Worm (Caenorhabditis elegans) whole organism, L2 larva: ENCODE data around the gene F58H1.2.

Experiments used
- C34F6.9 ChIP-seq: fragments of 150-350 bp; optimal IDR thresholded peaks from 2 replicates; lab custom pipeline; 2014; ENCODE audit warnings: missing biosample characterization, missing genetic modification characterization
- F13H6.1 ChIP-seq: sonication (generic microtip); optimal IDR thresholded peaks from 2 replicates; lab custom pipeline; 2016; ENCODE audit warnings: missing genetic modification characterization, missing compliant biosample characterization
- R02D3.7 ChIP-seq: fragments of 150-350 bp; optimal IDR thresholded peaks from 2 replicates; lab custom pipeline; 2014; ENCODE audit warnings: missing biosample characterization, missing genetic modification characterization
- Y55F3AM.14 ChIP-seq: fragments of 200-800 bp; sonication (Bioruptor generic); optimal IDR thresholded peaks from 2 replicates; lab custom pipeline; 2018; ENCODE audit warnings: mild to moderate bottlenecking, missing genetic modification characterization, missing compliant biosample characterization
- ZK546.5 ChIP-seq: sonication (generic microtip); optimal IDR thresholded peaks from 2 replicates; lab custom pipeline; 2017; ENCODE audit warnings: missing biosample characterization, missing genetic modification characterization
- alr-1 ChIP-seq: fragments of 150-350 bp; optimal IDR thresholded peaks from 2 replicates; lab custom pipeline; 2014; ENCODE audit warnings: missing biosample characterization, missing genetic modification characterization
- aly-2 ChIP-seq: fragments of 150-350 bp; optimal IDR thresholded peaks from 2 replicates; lab custom pipeline; 2014; ENCODE audit warnings: missing biosample characterization, missing genetic modification characterization
- ama-1 ChIP-seq: fragments of 150-350 bp; optimal IDR thresholded peaks from 2 replicates; lab custom pipeline; 2018; ENCODE audit warnings: inconsistent platforms
- blmp-1 ChIP-seq: sonication (generic microtip); optimal IDR thresholded peaks from 2 replicates; lab custom pipeline; 2017; ENCODE audit warnings: missing genetic modification characterization, mild to moderate bottlenecking, missing compliant biosample characterization, antibody characterized with exemption, moderate library complexity; ENCODE audit not compliant: insufficient read depth
- ceh-16 ChIP-seq: fragments of 150-350 bp; optimal IDR thresholded peaks from 2 replicates; lab custom pipeline; 2014; ENCODE audit warnings: missing biosample characterization, missing genetic modification characterization
- ceh-82 ChIP-seq: fragments of 150-350 bp; optimal IDR thresholded peaks from 2 replicates; lab custom pipeline; 2014; ENCODE audit warnings: missing biosample characterization, missing genetic modification characterization
- egl-27 ChIP-seq: sonication (generic microtip); optimal IDR thresholded peaks from 3 replicates; lab custom pipeline; 2017; ENCODE audit warnings: missing biosample characterization, missing genetic modification reagents, missing genetic modification characterization
- elt-1 ChIP-seq: fragments of 150-350 bp; optimal IDR thresholded peaks from 2 replicates; lab custom pipeline; 2014; ENCODE audit warnings: missing biosample characterization, missing genetic modification characterization
- elt-3 ChIP-seq: sonication (generic microtip); optimal IDR thresholded peaks from 2 replicates; lab custom pipeline; 2017; ENCODE audit warnings: missing biosample characterization, missing genetic modification characterization
- lin-11 ChIP-seq: fragments of 150-350 bp; sonication (generic microtip); optimal IDR thresholded peaks from 2 replicates; lab custom pipeline; 2014; ENCODE audit warnings: missing biosample characterization, missing genetic modification characterization, inconsistent platforms, mixed read lengths
- lin-39 ChIP-seq: fragments of 150-350 bp; optimal IDR thresholded peaks from 2 replicates; lab custom pipeline; 2014; ENCODE audit warnings: missing biosample characterization, missing genetic modification reagents, missing genetic modification characterization
- lsy-2 ChIP-seq, 2 experiments: fragments of 150-350 bp in 1 of 2; sonication (generic microtip) in 1 of 2; optimal IDR thresholded peaks; 2 replicates each; lab custom pipeline; 2014 to 2017; ENCODE audit warnings: missing biosample characterization in 2 of 2, missing genetic modification characterization in 2 of 2
- mab-5 ChIP-seq: fragments of 150-350 bp; optimal IDR thresholded peaks from 2 replicates; lab custom pipeline; 2014; ENCODE audit warnings: missing biosample characterization, missing genetic modification characterization
- mbf-1 ChIP-seq: sonication (generic microtip); optimal IDR thresholded peaks from 2 replicates; lab custom pipeline; 2017; ENCODE audit warnings: missing biosample characterization, missing genetic modification characterization
- mdl-1 ChIP-seq, 2 experiments: fragments of 150-350 bp in 1 of 2; sonication (generic microtip) in 1 of 2; optimal IDR thresholded peaks; 2 replicates each; lab custom pipeline; 2017; ENCODE audit warnings: missing biosample characterization in 2 of 2, missing genetic modification characterization in 2 of 2
- nhr-10 ChIP-seq: sonication (generic microtip); optimal IDR thresholded peaks from 2 replicates; lab custom pipeline; 2017; ENCODE audit warnings: missing biosample characterization, missing genetic modification characterization
- nhr-11 ChIP-seq: fragments of 150-350 bp; optimal IDR thresholded peaks from 2 replicates; lab custom pipeline; 2014; ENCODE audit warnings: missing biosample characterization, missing genetic modification characterization
- nhr-237 ChIP-seq: fragments of 150-350 bp; optimal IDR thresholded peaks from 2 replicates; lab custom pipeline; 2014; ENCODE audit warnings: missing biosample characterization, missing genetic modification characterization
- nhr-6 ChIP-seq: fragments of 150-350 bp; optimal IDR thresholded peaks from 2 replicates; lab custom pipeline; 2014; ENCODE audit warnings: missing biosample characterization, missing genetic modification characterization
- nhr-77 ChIP-seq: fragments of 150-350 bp; optimal IDR thresholded peaks from 2 replicates; lab custom pipeline; 2014; ENCODE audit warnings: missing biosample characterization, missing genetic modification characterization
- peb-1 ChIP-seq: fragments of 150-350 bp; optimal IDR thresholded peaks from 2 replicates; lab custom pipeline; 2014; ENCODE audit warnings: missing biosample characterization, missing genetic modification characterization
- skn-1 ChIP-seq: sonication (generic microtip); optimal IDR thresholded peaks from 2 replicates; lab custom pipeline; 2017; ENCODE audit warnings: missing biosample characterization, missing genetic modification characterization
- sma-3 ChIP-seq: sonication (generic microtip); optimal IDR thresholded peaks from 2 replicates; lab custom pipeline; 2016; ENCODE audit warnings: missing genetic modification reagents, missing genetic modification characterization, missing compliant biosample characterization
- sma-9 ChIP-seq, 2 experiments: fragments of 150-350 bp in 1 of 2; sonication (generic microtip) in 1 of 2; optimal IDR thresholded peaks; 2 replicates each; lab custom pipeline; 2014 to 2016; ENCODE audit warnings: missing genetic modification characterization in 2 of 2, mild to moderate bottlenecking in 1 of 2, missing biosample characterization in 1 of 2, missing compliant biosample characterization in 1 of 2, missing genetic modification reagents in 1 of 2, moderate library complexity in 1 of 2
- snpc-4 ChIP-seq: fragments of 150-350 bp; optimal IDR thresholded peaks from 2 replicates; lab custom pipeline; 2014; ENCODE audit warnings: missing biosample characterization, missing genetic modification characterization
- unc-39 ChIP-seq: fragments of 150-350 bp; optimal IDR thresholded peaks from 2 replicates; lab custom pipeline; 2014; ENCODE audit warnings: missing biosample characterization, missing genetic modification characterization
- unc-55 ChIP-seq: fragments of 150-350 bp; sonication (generic microtip); optimal IDR thresholded peaks from 3 replicates; lab custom pipeline; 2014; ENCODE audit warnings: missing biosample characterization, missing genetic modification reagents, missing genetic modification characterization
- zag-1 ChIP-seq: fragments of 150-350 bp; optimal IDR thresholded peaks from 2 replicates; lab custom pipeline; 2014; ENCODE audit warnings: missing biosample characterization, missing genetic modification characterization
- ztf-11 ChIP-seq: sonication (generic microtip); optimal IDR thresholded peaks from 2 replicates; lab custom pipeline; 2017; ENCODE audit warnings: missing biosample characterization, missing genetic modification characterization

The F58H1.2 gene

ce11 chrV:11942325-11942724 is 13.4 kb downstream of the F58H1.2 start, which contains the start of gene F58H1.6:
F58H1.6 (plus strand) TSS chrV:11942625.
- TF ChIP-seq Y55F3AM.14 (GFP tag; lab: Kevin White, UChicago) (no peak), elt-3 (tag; lab: Kevin White, UChicago) (no peak), F13H6.1 (tag; lab: Kevin White, UChicago) (no peak), snpc-4 (tag; lab: Kevin White, UChicago) (no peak), mbf-1 (no peak), egl-27 (tag; lab: Kevin White, UChicago) (no peak), sma-9 (GFP tag; optimal IDR thresholded peaks at IDR 0.05; lab: Kevin White, UChicago) (no peak), sma-9 (tag; optimal IDR thresholded peaks at IDR 0.05; lab: Kevin White, UChicago) (no peak), aly-2 (tag; lab: Kevin White, UChicago) (no peak), nhr-77 (tag; lab: Kevin White, UChicago) (no peak), sma-3 (no peak)

- TF ChIP-seq alr-1 (tag; lab: Kevin White, UChicago) (no peak), egl-27 (tag; lab: Kevin White, UChicago) (no peak), ztf-11 (tag; lab: Kevin White, UChicago) (no peak), zag-1 (tag; lab: Kevin White, UChicago) (no peak), elt-3 (tag; lab: Kevin White, UChicago) (no peak), ceh-82 (tag; lab: Kevin White, UChicago) (no peak), nhr-237 (tag; lab: Kevin White, UChicago) (no peak), peb-1 (tag; lab: Kevin White, UChicago) (no peak), unc-55 (GFP tag; lab: Kevin White, UChicago) (no peak), lsy-2 (tag; optimal IDR thresholded peaks at IDR 0.05; lab: Kevin White, UChicago) (no peak), F13H6.1 (tag; lab: Kevin White, UChicago) (no peak), lin-39 (tag; lab: Kevin White, UChicago) (no peak), R02D3.7 (tag; lab: Kevin White, UChicago) (no peak), aly-2 (tag; lab: Kevin White, UChicago) (no peak), nhr-6 (no peak), blmp-1 (tag; lab: Kevin White, UChicago) (no peak)
These were observed 14.8 kb downstream of the F58H1.2 start for ce11 chrV:11943737-11944136.

- no peak for TF ChIP-seq elt-1 (tag; lab: Kevin White, UChicago)
- no peak for TF ChIP-seq ZK546.5 (tag; lab: Kevin White, UChicago)
- no peak for TF ChIP-seq nhr-77 (tag; lab: Kevin White, UChicago)
- TF ChIP-seq zag-1 (tag; lab: Kevin White, UChicago) = no peak
- TF ChIP-seq lin-11 = no peak
- TF ChIP-seq ceh-16 = no peak
- TF ChIP-seq Y55F3AM.14 (GFP tag; lab: Kevin White, UChicago) = no peak
- no peak for TF ChIP-seq sma-9 (GFP tag; optimal IDR thresholded peaks at IDR 0.05; lab: Kevin White, UChicago)
- no peak for TF ChIP-seq sma-9 (tag; optimal IDR thresholded peaks at IDR 0.05; lab: Kevin White, UChicago)
These were observed 16.5 kb downstream of the F58H1.2 start for ce11 chrV:11945429-11945828.

ce11 chrV:11946818-11947217 is 17.9 kb downstream of the F58H1.2 start:
- TF ChIP-seq R02D3.7 (tag; lab: Kevin White, UChicago) = no peak
- TF ChIP-seq egl-27 (tag; lab: Kevin White, UChicago) = no peak
- no peak for TF ChIP-seq sma-3

- TF ChIP-seq ceh-16 = no peak
- no peak for TF ChIP-seq C34F6.9
- no peak for TF ChIP-seq nhr-11 (tag; lab: Kevin White, UChicago)
- no peak for TF ChIP-seq R02D3.7 (tag; lab: Kevin White, UChicago)
- TF ChIP-seq nhr-10 (tag; lab: Kevin White, UChicago) = no peak
- TF ChIP-seq ama-1 = no peak
These were observed 18.6 kb downstream of the F58H1.2 start for ce11 chrV:11947414-11947954.

- TF ChIP-seq lin-11 (no peak), lin-39 (tag; lab: Kevin White, UChicago) (no peak), peb-1 (tag; lab: Kevin White, UChicago) (no peak), sma-3 (no peak), C34F6.9 (no peak), mdl-1 (tag; optimal IDR thresholded peaks at IDR 0.05; lab: Kevin White, UChicago) (no peak), unc-39 (no peak), snpc-4 (tag; lab: Kevin White, UChicago) (no peak), mbf-1 (no peak), skn-1 (tag; lab: Kevin White, UChicago) (no peak), mab-5 (tag; lab: Kevin White, UChicago) (no peak), nhr-6 (no peak)
These were observed 19.7 kb downstream of the F58H1.2 start for ce11 chrV:11948581-11948980.
